Fruit fly (Drosophila melanogaster) whole organism, adult: Measurements from ENCODE around the gene CG10175.

Experiments
- Hr96 ChIP-seq: fragments of 200-800 bp; sonication (Bioruptor generic); optimal IDR thresholded peaks from 2 replicates; lab custom pipeline; 2016; ENCODE audit warnings: missing biosample characterization, missing genetic modification characterization
- kay ChIP-seq: fragments of 200-800 bp; sonication (Bioruptor generic); peaks from one replicate; lab custom pipeline; 2016; ENCODE audit warnings: missing biosample characterization, missing genetic modification characterization, borderline replicate concordance
- toe ChIP-seq: fragments of 200-800 bp; sonication (Bioruptor generic); optimal IDR thresholded peaks from 2 replicates; lab custom pipeline; 2016; ENCODE audit warnings: missing biosample characterization, missing genetic modification characterization

dm6 chr3R:23481249-23481915, 49.4 kb downstream of the CG10175 start, which contains the start of gene Ir94f:
- TF ChIP-seq Hr96 (no peak), toe (GFP tag; lab: Kevin White, UChicago) (no peak), kay (GFP tag; lab: Kevin White, UChicago) (no peak)
